Fruit fly (Drosophila melanogaster) whole organism, larva: ENCODE data around the gene CG33645.

ENCODE experiments used
- noc ChIP-seq: fragments of 200-800 bp; sonication (Bioruptor generic); optimal IDR thresholded peaks from 3 replicates; lab custom pipeline; 2019; ENCODE audit warnings: missing biosample characterization, mild to moderate bottlenecking, missing genetic modification characterization, moderate library complexity

CG33645 gene

dm6 chr2L:13532524-13532923, at the start of gene CG33645:
Gene CG33645, plus strand, starts transcription at chr2L:13532824.
- no peak for TF ChIP-seq noc (tag; lab: Kevin White, UChicago)

dm6 chr2L:13497915-13498314, 34.7 kb upstream of the CG33645 start:
- no peak for TF ChIP-seq noc (tag; lab: Kevin White, UChicago)

dm6 chr2L:13500416-13500815, 32.2 kb upstream of the CG33645 start:
- no peak for TF ChIP-seq noc (tag; lab: Kevin White, UChicago)

dm6 chr2L:13509533-13510240, 22.9 kb upstream of the CG33645 start:
- no peak for TF ChIP-seq noc (tag; lab: Kevin White, UChicago)

- TF ChIP-seq noc (tag; lab: Kevin White, UChicago): peak; percentile 29
Measured at dm6 chr2L:13510870-13511867, 21.5 kb upstream of the CG33645 start.

dm6 chr2L:13512182-13513032, 20.2 kb upstream of the CG33645 start:
- no peak for TF ChIP-seq noc (tag; lab: Kevin White, UChicago)

dm6 chr2L:13513033-13513330, 19.6 kb upstream of the CG33645 start:
- no peak for TF ChIP-seq noc (tag; lab: Kevin White, UChicago)

- TF ChIP-seq noc (tag; lab: Kevin White, UChicago): no peak
Measured at dm6 chr2L:13513331-13514261, 19.0 kb upstream of the CG33645 start.

dm6 chr2L:13514262-13514937, 18.2 kb upstream of the CG33645 start:
- TF ChIP-seq noc (tag; lab: Kevin White, UChicago): peak; percentile 92

- TF ChIP-seq noc (tag; lab: Kevin White, UChicago): no peak
Measured at dm6 chr2L:13514945-13515687, 17.5 kb upstream of the CG33645 start.

- no peak for TF ChIP-seq noc (tag; lab: Kevin White, UChicago)
Measured at dm6 chr2L:13515688-13516037, 17.0 kb upstream of the CG33645 start.

dm6 chr2L:13521807-13522206, 10.8 kb upstream of the CG33645 start:
- no peak for TF ChIP-seq noc (tag; lab: Kevin White, UChicago)

- TF ChIP-seq noc (tag; lab: Kevin White, UChicago): no peak
Measured at dm6 chr2L:13527541-13527940, 5.1 kb upstream of the CG33645 start, which contains the start of gene CG33640. Gene CG33640, plus strand, starts transcription at chr2L:13527841.
